Worm (Caenorhabditis elegans): ENCODE results near the gene Y77E11A.16.

DNA sequence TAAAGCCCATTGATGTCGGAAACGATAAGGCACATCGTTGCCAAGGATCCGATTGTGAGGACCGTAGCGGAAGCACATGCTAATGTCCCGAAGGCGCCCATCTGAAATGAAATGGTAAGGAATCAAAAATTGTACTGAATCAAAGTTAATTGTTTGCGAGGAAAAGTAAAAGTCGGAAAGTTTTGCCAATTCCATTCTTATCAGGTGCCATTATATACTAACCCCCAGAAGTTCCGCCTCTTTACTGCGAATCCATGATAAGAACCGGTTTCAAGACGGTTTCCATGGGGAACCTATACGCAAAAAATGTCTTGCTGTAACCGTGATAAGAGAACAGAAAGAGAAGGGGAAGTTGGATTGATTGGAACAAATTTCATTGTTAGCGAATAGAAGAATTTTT lies 24.5 kb upstream of the Y77E11A.16 start, which contains the start of gene col-106:
- TF ChIP-seq aly-2 (tag; optimal IDR thresholded peaks at IDR 0.05) = no peak
- no peak for TF ChIP-seq lin-35 (GFP tag; optimal IDR thresholded peaks at IDR 0.05)
- TF ChIP-seq unc-130 (tag; optimal IDR thresholded peaks at IDR 0.05) = no peak
- no peak for TF ChIP-seq pag-3 (tag; optimal IDR thresholded peaks at IDR 0.05; ENCODE audit: borderline replicate concordance, insufficient read depth)
